Fruit fly (Drosophila melanogaster) whole organism, embryonic: ENCODE data around the gene sky.

Experiments used
- Asciz ChIP-seq: fragments of 200-800 bp; sonication (Bioruptor generic); optimal IDR thresholded peaks from 2 replicates; lab custom pipeline; 2017; ENCODE audit warnings: missing biosample characterization, mild to moderate bottlenecking, missing genetic modification characterization, missing genetic modification reagents
- CG10209 ChIP-seq: fragments of 200-800 bp; sonication (Bioruptor generic); optimal IDR thresholded peaks from 3 replicates; lab custom pipeline; 2017; ENCODE audit warnings: missing biosample characterization, mild to moderate bottlenecking, missing genetic modification characterization, missing genetic modification reagents
- CG10321 ChIP-seq: fragments of 200-800 bp; sonication (Bioruptor generic); IDR thresholded peaks from 2 replicates; pipeline ENCODE4 v1.3.6; 2022; ENCODE audit warnings: missing biosample characterization, missing genetic modification characterization
- CG11398 ChIP-seq: fragments of 200-800 bp; sonication (Bioruptor generic); optimal IDR thresholded peaks from 2 replicates; lab custom pipeline; 2016; ENCODE audit warnings: missing biosample characterization, missing genetic modification characterization
- CG12659 ChIP-seq: fragments of 200-800 bp; sonication (Bioruptor generic); optimal IDR thresholded peaks from 3 replicates; lab custom pipeline; 2017; ENCODE audit warnings: mild to moderate bottlenecking, missing biosample characterization, missing genetic modification reagents, missing genetic modification characterization
- CG12769 ChIP-seq: fragments of 200-800 bp; sonication (Bioruptor generic); optimal IDR thresholded peaks from 2 replicates; lab custom pipeline; 2019; ENCODE audit warnings: missing biosample characterization, mild to moderate bottlenecking, missing genetic modification characterization, moderate library complexity
- CG13296 ChIP-seq: fragments of 200-800 bp; sonication (Bioruptor generic); optimal IDR thresholded peaks from 3 replicates; lab custom pipeline; 2018; ENCODE audit warnings: missing biosample characterization, mild to moderate bottlenecking, missing genetic modification characterization
- CG14050 ChIP-seq: fragments of 200-800 bp; sonication (Bioruptor generic); IDR thresholded peaks from 3 replicates; pipeline ENCODE4 v1.3.6; 2022; ENCODE audit warnings: missing biosample characterization, missing genetic modification characterization
- CG15479 ChIP-seq: fragments of 200-800 bp; sonication (Bioruptor generic); optimal IDR thresholded peaks from 3 replicates; lab custom pipeline; 2019; ENCODE audit warnings: missing biosample characterization, mild to moderate bottlenecking, missing genetic modification characterization, moderate library complexity
- CG17359 ChIP-seq: fragments of 200-800 bp; sonication (Bioruptor generic); optimal IDR thresholded peaks from 3 replicates; lab custom pipeline; 2018; ENCODE audit warnings: missing biosample characterization, mild to moderate bottlenecking, missing genetic modification characterization, moderate library complexity
- CG1832 ChIP-seq: fragments of 200-800 bp; sonication (Bioruptor generic); optimal IDR thresholded peaks from 2 replicates; lab custom pipeline; 2017; ENCODE audit warnings: missing biosample characterization, mild to moderate bottlenecking, missing genetic modification characterization, inconsistent platforms
- CG18476 ChIP-seq: fragments of 200-800 bp; sonication (Bioruptor generic); optimal IDR thresholded peaks from 2 replicates; lab custom pipeline; 2016; ENCODE audit warnings: missing biosample characterization, mild to moderate bottlenecking, missing genetic modification characterization
- CG2875 ChIP-seq: fragments of 200-800 bp; sonication (Bioruptor generic); optimal IDR thresholded peaks from 2 replicates; lab custom pipeline; 2017; ENCODE audit warnings: missing biosample characterization, mild to moderate bottlenecking, missing genetic modification characterization, missing genetic modification reagents
- CG31224 ChIP-seq: fragments of 200-800 bp; sonication (Bioruptor generic); IDR thresholded peaks from 2 replicates; pipeline ENCODE4 v1.3.6; 2022; ENCODE audit warnings: missing biosample characterization, missing genetic modification characterization
- CG3281 ChIP-seq: fragments of 200-800 bp; sonication (Bioruptor generic); optimal IDR thresholded peaks from 3 replicates; lab custom pipeline; 2017; ENCODE audit warnings: missing biosample characterization, mild to moderate bottlenecking, missing genetic modification characterization
- CG4424 ChIP-seq: fragments of 200-800 bp; sonication (Bioruptor generic); optimal IDR thresholded peaks from 3 replicates; lab custom pipeline; 2016; ENCODE audit warnings: missing biosample characterization, missing genetic modification characterization
- CG7786 ChIP-seq: fragments of 200-800 bp; sonication (Bioruptor generic); optimal IDR thresholded peaks from 2 replicates; lab custom pipeline; 2016; ENCODE audit warnings: missing biosample characterization, missing genetic modification characterization
- CG8290 ChIP-seq, 3 experiments: fragments of 200-800 bp; sonication (Bioruptor generic); optimal IDR thresholded peaks; 2 replicates each; lab custom pipeline; 2016 to 2019; ENCODE audit warnings: missing biosample characterization in 3 of 3, missing genetic modification characterization in 3 of 3, mild to moderate bottlenecking in 2 of 3, moderate library complexity in 1 of 3
- CG8765 ChIP-seq: fragments of 200-800 bp; sonication (Bioruptor generic); IDR thresholded peaks from 2 replicates; pipeline ENCODE4 v1.3.6; 2022; ENCODE audit warnings: missing biosample characterization, missing genetic modification characterization
- CG9797 ChIP-seq: fragments of 200-800 bp; sonication (Bioruptor generic); optimal IDR thresholded peaks from 3 replicates; lab custom pipeline; 2018; ENCODE audit warnings: missing biosample characterization, mild to moderate bottlenecking, missing genetic modification characterization
- D19B ChIP-seq: fragments of 200-800 bp; sonication (Bioruptor generic); optimal IDR thresholded peaks from 2 replicates; lab custom pipeline; 2017; ENCODE audit warnings: missing biosample characterization, mild to moderate bottlenecking, missing genetic modification characterization
- Dbx ChIP-seq: fragments of 200-800 bp; sonication (Bioruptor generic); IDR thresholded peaks from 3 replicates; pipeline ENCODE4 v1.3.6; 2022; ENCODE audit warnings: missing biosample characterization, missing genetic modification characterization
- Dip2 ChIP-seq: fragments of 200-800 bp; sonication (Bioruptor generic); IDR thresholded peaks from 2 replicates; pipeline ENCODE4 v1.3.6; 2022; ENCODE audit warnings: missing biosample characterization, missing genetic modification characterization
- Fer2 ChIP-seq: fragments of 200-800 bp; sonication (Bioruptor generic); optimal IDR thresholded peaks from 2 replicates; lab custom pipeline; 2018; ENCODE audit warnings: missing biosample characterization, mild to moderate bottlenecking, missing genetic modification characterization, moderate library complexity
- Hr78 ChIP-seq, 2 experiments: fragments of 200-800 bp in 1 of 2; fragments of >200 bp in 1 of 2; sonication (Bioruptor generic) in 1 of 2; optimal IDR thresholded peaks; 2 replicates each; lab custom pipeline; 2017 to 2019; ENCODE audit warnings: missing biosample characterization in 2 of 2, missing genetic modification characterization in 2 of 2, mild to moderate bottlenecking in 1 of 2, moderate library complexity in 1 of 2
- Jarid2 ChIP-seq: fragments of 200-800 bp; sonication (Bioruptor generic); optimal IDR thresholded peaks from 3 replicates; lab custom pipeline; 2017; ENCODE audit warnings: mild to moderate bottlenecking, missing biosample characterization, missing genetic modification reagents, missing genetic modification characterization
- MTF-1 ChIP-seq: fragments of 200-800 bp; sonication (Bioruptor generic); optimal IDR thresholded peaks from 2 replicates; lab custom pipeline; 2018; ENCODE audit warnings: missing biosample characterization, mild to moderate bottlenecking, missing genetic modification characterization, borderline replicate concordance
- Myb ChIP-seq: fragments of 200-800 bp; sonication (Bioruptor generic); optimal IDR thresholded peaks from 2 replicates; lab custom pipeline; 2016; ENCODE audit warnings: missing biosample characterization, missing genetic modification characterization
- Opbp ChIP-seq: fragments of 200-800 bp; sonication (Bioruptor generic); IDR thresholded peaks from 3 replicates; pipeline ENCODE4 v1.3.6; 2022; ENCODE audit warnings: missing biosample characterization, missing genetic modification characterization; ENCODE audit not compliant: partially characterized antibody
- PHDP ChIP-seq: fragments of 200-800 bp; sonication (Bioruptor generic); optimal IDR thresholded peaks from 3 replicates; lab custom pipeline; 2018; ENCODE audit warnings: missing biosample characterization, mild to moderate bottlenecking, missing genetic modification characterization, moderate library complexity
- Xrp1 ChIP-seq: fragments of 200-800 bp; sonication (Bioruptor generic); IDR thresholded peaks from 2 replicates; pipeline ENCODE4 v1.3.6; 2022; ENCODE audit warnings: missing biosample characterization, missing genetic modification characterization
- chif ChIP-seq, 2 experiments: fragments of 200-800 bp; sonication (Bioruptor generic); optimal IDR thresholded peaks; 3 replicates each; lab custom pipeline; 2016; ENCODE audit warnings: missing biosample characterization in 2 of 2, missing genetic modification characterization in 2 of 2
- chinmo ChIP-seq: fragments of 200-800 bp; sonication (Bioruptor generic); IDR thresholded peaks from 4 replicates; pipeline ENCODE4 v1.3.6; 2022; ENCODE audit warnings: missing biosample characterization, missing genetic modification characterization; ENCODE audit not compliant: partially characterized antibody
- chm ChIP-seq: fragments of 200-800 bp; sonication (Bioruptor generic); IDR thresholded peaks from 2 replicates; pipeline ENCODE4 v1.3.6; 2022; ENCODE audit warnings: missing biosample characterization, missing genetic modification characterization
- dm ChIP-seq: fragments of 200-800 bp; sonication (Bioruptor generic); optimal IDR thresholded peaks from 3 replicates; lab custom pipeline; 2016; ENCODE audit warnings: missing biosample characterization, missing genetic modification characterization
- jing ChIP-seq: fragments of 200-800 bp; sonication (Bioruptor generic); optimal IDR thresholded peaks from 2 replicates; lab custom pipeline; 2018; ENCODE audit warnings: missing biosample characterization, mild to moderate bottlenecking, missing genetic modification characterization
- lab ChIP-seq: fragments of 200-800 bp; sonication (Bioruptor generic); optimal IDR thresholded peaks from 3 replicates; lab custom pipeline; 2017; ENCODE audit warnings: missing biosample characterization, missing genetic modification characterization, mild to moderate bottlenecking, moderate library complexity, missing genetic modification reagents
- lbe ChIP-seq: fragments of 200-800 bp; sonication (Bioruptor generic); optimal IDR thresholded peaks from 2 replicates; lab custom pipeline; 2016; ENCODE audit warnings: missing biosample characterization, mild to moderate bottlenecking, missing genetic modification characterization
- lilli ChIP-seq: fragments of 200-800 bp; sonication (Bioruptor generic); optimal IDR thresholded peaks from 3 replicates; lab custom pipeline; 2016; ENCODE audit warnings: missing biosample characterization, missing genetic modification characterization
- mirr ChIP-seq: fragments of 200-800 bp; sonication (Bioruptor generic); optimal IDR thresholded peaks from 3 replicates; lab custom pipeline; 2018; ENCODE audit warnings: missing biosample characterization, mild to moderate bottlenecking, missing genetic modification characterization
- nau ChIP-seq: fragments of 200-800 bp; sonication (Bioruptor generic); optimal IDR thresholded peaks from 3 replicates; lab custom pipeline; 2017; ENCODE audit warnings: missing biosample characterization, mild to moderate bottlenecking, missing genetic modification characterization, missing genetic modification reagents
- onecut ChIP-seq: fragments of 200-800 bp; sonication (Bioruptor generic); IDR thresholded peaks from 2 replicates; pipeline ENCODE4 v1.3.6; 2022; ENCODE audit warnings: missing biosample characterization, missing genetic modification characterization
- pum ChIP-seq: fragments of 200-800 bp; sonication (Bioruptor generic); optimal IDR thresholded peaks from 2 replicates; lab custom pipeline; 2016; ENCODE audit warnings: missing biosample characterization, missing genetic modification characterization
- salm ChIP-seq: fragments of 200-800 bp; sonication (Bioruptor generic); optimal IDR thresholded peaks from 2 replicates; lab custom pipeline; 2018; ENCODE audit warnings: missing biosample characterization, mild to moderate bottlenecking, missing genetic modification characterization
- shn ChIP-seq: fragments of 200-800 bp; sonication (Bioruptor generic); optimal IDR thresholded peaks from 3 replicates; lab custom pipeline; 2016; ENCODE audit warnings: missing biosample characterization, missing genetic modification characterization
- toy ChIP-seq: fragments of 200-800 bp; sonication (Bioruptor generic); IDR thresholded peaks from 2 replicates; pipeline ENCODE4 v1.3.6; 2022; ENCODE audit warnings: missing biosample characterization, missing genetic modification characterization
- tup ChIP-seq: fragments of 200-800 bp; sonication (Bioruptor generic); optimal IDR thresholded peaks from 2 replicates; lab custom pipeline; 2016; ENCODE audit warnings: missing biosample characterization, mild to moderate bottlenecking, missing genetic modification characterization, moderate library complexity

The sky gene

dm6 chr2L:20912789-20913300 is 5.9 kb downstream of the sky start (continued):
- TF ChIP-seq lbe (GFP tag; lab: Kevin White, UChicago) (peak; percentile 1), pum (no peak), toy (GFP tag; lab: Robert Waterston, UW) (no peak)

- peak; percentile 57 for TF ChIP-seq PHDP (tag; lab: Kevin White, UChicago)
- TF ChIP-seq shn (GFP tag; lab: Kevin White, UChicago) = no peak
- no peak for TF ChIP-seq Hr78 (GFP tag; optimal IDR thresholded peaks at IDR 0.05; lab: Kevin White, UChicago)
- TF ChIP-seq CG10209 (GFP tag; lab: Kevin White, UChicago) = peak; percentile 46
- no peak for TF ChIP-seq Dip2
- no peak for TF ChIP-seq Opbp (GFP tag; lab: Robert Waterston, UW)
- TF ChIP-seq tup (GFP tag; lab: Kevin White, UChicago) = no peak
- no peak for TF ChIP-seq jing (GFP tag; lab: Kevin White, UChicago)
- peak; percentile 71 for TF ChIP-seq Asciz (GFP tag; lab: Kevin White, UChicago)
- TF ChIP-seq CG1832 (GFP tag; lab: Kevin White, UChicago) = no peak
- peak; percentile 64; the same call in 1 of the 4 replicates for TF ChIP-seq chinmo (GFP tag; lab: Robert Waterston, UW)
- TF ChIP-seq Jarid2 = peak; percentile 15
- TF ChIP-seq Xrp1 = peak; percentile 33; the same call in 1 of the 2 replicates
- TF ChIP-seq CG15479 (GFP tag; lab: Kevin White, UChicago) = no peak
- peak; percentile 3 to 26 for TF ChIP-seq chif (GFP tag; optimal IDR thresholded peaks at IDR 0.05; lab: Kevin White, UChicago)
- peak; percentile 25 for TF ChIP-seq salm (tag; lab: Kevin White, UChicago)
- peak; percentile 43 for TF ChIP-seq nau (GFP tag; lab: Kevin White, UChicago)
- no peak for TF ChIP-seq CG18476
- TF ChIP-seq CG11398 (GFP tag; lab: Kevin White, UChicago) = peak; percentile 18
- peak; percentile 60 for TF ChIP-seq CG12769 (tag; lab: Kevin White, UChicago)
- peak; percentile 38 for TF ChIP-seq CG3281 (GFP tag; lab: Kevin White, UChicago)
- no peak for TF ChIP-seq CG9797
- no peak for TF ChIP-seq CG7786 (GFP tag; lab: Kevin White, UChicago)
- no peak for TF ChIP-seq onecut
- no peak for TF ChIP-seq dm (GFP tag; lab: Kevin White, UChicago)
- TF ChIP-seq Dbx (GFP tag; lab: Robert Waterston, UW) = no peak
- TF ChIP-seq lilli = no peak
- no peak for TF ChIP-seq CG8290 (GFP tag; optimal IDR thresholded peaks at IDR 0.05; lab: Kevin White, UChicago)
- TF ChIP-seq CG8290 (tag; optimal IDR thresholded peaks at IDR 0.05; lab: Kevin White, UChicago) = peak in 1 of 2 experiments; percentile 69
- peak; percentile 19 for TF ChIP-seq D19B (GFP tag; lab: Kevin White, UChicago)
- peak; percentile 43 for TF ChIP-seq CG12659 (GFP tag; lab: Kevin White, UChicago)
- TF ChIP-seq lab (GFP tag; lab: Kevin White, UChicago) = peak; percentile 78
- TF ChIP-seq CG10321 (GFP tag; lab: Robert Waterston, UW) = no peak
- TF ChIP-seq CG17359 (tag; lab: Kevin White, UChicago) = peak; percentile 47
- peak; percentile 44 for TF ChIP-seq mirr (GFP tag; lab: Kevin White, UChicago)
- TF ChIP-seq Myb (GFP tag; lab: Kevin White, UChicago) = peak; percentile 12
- peak; percentile 70 for TF ChIP-seq CG31224
- peak; percentile 59 for TF ChIP-seq CG13296
- peak; percentile 23 for TF ChIP-seq CG2875 (GFP tag; lab: Kevin White, UChicago)
- no peak for TF ChIP-seq CG14050
- TF ChIP-seq Fer2 (tag; lab: Kevin White, UChicago) = no peak
- no peak for TF ChIP-seq CG8765 (GFP tag; lab: Robert Waterston, UW)
- TF ChIP-seq chm (GFP tag; lab: Robert Waterston, UW) = 0 out of 2 replicates have a peak, but pooled peaks have one; percentile 27
- no peak for TF ChIP-seq CG4424
- TF ChIP-seq MTF-1 (GFP tag; lab: Kevin White, UChicago) = peak; percentile 42
Observed at dm6 chr2L:20911374-20911773, 7.4 kb downstream of the sky start.
